Fruit fly (Drosophila melanogaster) whole organism, prepupa: ENCODE data around the gene mTerf3.

Experiments
- CG3032 ChIP-seq: fragments of 200-800 bp; optimal IDR thresholded peaks from 2 replicates; lab custom pipeline; 2019; ENCODE audit warnings: missing biosample characterization, mild to moderate bottlenecking, missing genetic modification characterization, moderate library complexity
- CG6163 ChIP-seq: fragments of 200-800 bp; sonication (Bioruptor generic); IDR thresholded peaks from 3 replicates; pipeline ENCODE4 v1.3.6; 2022; ENCODE audit warnings: missing biosample characterization, missing genetic modification characterization
- CG8119 ChIP-seq: fragments of 200-800 bp; sonication (Bioruptor generic); IDR thresholded peaks from 3 replicates; pipeline ENCODE4 v1.3.6; 2022; ENCODE audit warnings: missing biosample characterization, missing genetic modification characterization
- Eip93F ChIP-seq: fragments of 200-800 bp; sonication (Bioruptor generic); optimal IDR thresholded peaks from 2 replicates; lab custom pipeline; 2016; ENCODE audit warnings: missing biosample characterization, mild to moderate bottlenecking, missing genetic modification characterization
- Ets21C ChIP-seq: fragments of 200-800 bp; sonication (Bioruptor generic); optimal IDR thresholded peaks from 3 replicates; lab custom pipeline; 2016; ENCODE audit warnings: missing biosample characterization, missing genetic modification characterization
- Sox102F ChIP-seq: fragments of 200-800 bp; sonication (Bioruptor generic); optimal IDR thresholded peaks from 2 replicates; lab custom pipeline; 2016; ENCODE audit warnings: missing biosample characterization, mild to moderate bottlenecking, missing genetic modification characterization
- dac ChIP-seq: fragments of 200-800 bp; sonication (Bioruptor generic); optimal IDR thresholded peaks from 2 replicates; lab custom pipeline; 2017; ENCODE audit warnings: missing biosample characterization, mild to moderate bottlenecking, missing genetic modification characterization
- svp ChIP-seq: fragments of 200-800 bp; sonication (Bioruptor generic); peaks from one replicate; lab custom pipeline; 2016; ENCODE audit warnings: missing biosample characterization, missing genetic modification characterization

DNA sequence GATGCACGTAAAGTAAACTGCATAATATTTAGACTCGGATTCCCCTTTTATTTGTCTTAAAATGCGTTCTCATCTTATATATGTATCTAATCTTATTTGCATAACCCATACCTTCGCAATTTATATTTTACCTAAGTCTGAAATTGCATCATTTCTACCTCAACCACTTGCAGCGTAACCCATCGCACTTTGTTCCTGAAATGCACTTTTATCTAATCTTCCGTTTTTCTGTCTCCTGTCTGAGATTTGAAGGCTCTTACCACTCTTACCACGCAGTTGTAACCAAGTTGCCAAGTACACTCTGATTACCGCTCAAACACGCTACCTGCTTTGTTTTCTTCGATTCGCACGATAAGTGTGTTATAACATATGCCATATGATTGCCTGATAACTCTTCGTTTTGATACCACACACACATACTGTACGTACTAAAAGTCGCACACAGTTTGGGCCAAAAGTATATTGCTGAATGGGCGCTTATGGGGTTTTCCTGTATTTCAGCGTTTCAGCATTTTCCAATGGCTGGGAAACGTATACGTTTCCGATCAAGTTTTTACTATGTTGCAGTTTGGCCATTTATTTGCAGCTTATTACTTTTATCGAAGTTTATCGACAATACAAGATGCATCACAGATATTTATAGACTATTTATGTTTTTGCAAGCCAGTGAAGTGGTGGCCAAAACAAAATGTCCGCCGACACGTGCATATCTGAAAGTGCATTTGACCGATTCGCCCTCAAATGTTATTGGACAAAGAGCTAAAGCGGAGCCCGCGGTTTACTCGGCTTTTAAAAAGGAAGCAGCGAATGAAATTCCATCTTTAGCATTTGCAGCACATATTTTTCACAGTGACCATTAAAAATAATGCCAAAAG is 18.8 kb upstream of the mTerf3 start:
- TF ChIP-seq Eip93F (GFP tag; lab: Kevin White, UChicago), result peak; percentile 41
- TF ChIP-seq Ets21C (GFP tag; lab: Kevin White, UChicago), result no peak
- no peak for TF ChIP-seq CG8119 (GFP tag; lab: Robert Waterston, UW)
- no peak for TF ChIP-seq svp (GFP tag; lab: Kevin White, UChicago)
- TF ChIP-seq dac (GFP tag; lab: Kevin White, UChicago), result no peak
- no peak for TF ChIP-seq CG6163 (GFP tag; lab: Robert Waterston, UW)
- no peak for TF ChIP-seq Sox102F (GFP tag; lab: Kevin White, UChicago)
- TF ChIP-seq CG3032, result no peak
